Worm (Caenorhabditis elegans) whole organism, L2 larva: ENCODE results near the gene sri-46.

Experiments used
- C34F6.9 ChIP-seq: fragments of 150-350 bp; optimal IDR thresholded peaks from 2 replicates; lab custom pipeline; 2014; ENCODE audit warnings: missing biosample characterization, missing genetic modification characterization
- F13H6.1 ChIP-seq: sonication (generic microtip); optimal IDR thresholded peaks from 2 replicates; lab custom pipeline; 2016; ENCODE audit warnings: missing genetic modification characterization, missing compliant biosample characterization
- R02D3.7 ChIP-seq: fragments of 150-350 bp; optimal IDR thresholded peaks from 2 replicates; lab custom pipeline; 2014; ENCODE audit warnings: missing biosample characterization, missing genetic modification characterization
- Y55F3AM.14 ChIP-seq: fragments of 200-800 bp; sonication (Bioruptor generic); optimal IDR thresholded peaks from 2 replicates; lab custom pipeline; 2018; ENCODE audit warnings: mild to moderate bottlenecking, missing genetic modification characterization, missing compliant biosample characterization
- alr-1 ChIP-seq: fragments of 150-350 bp; optimal IDR thresholded peaks from 2 replicates; lab custom pipeline; 2014; ENCODE audit warnings: missing biosample characterization, missing genetic modification characterization
- ama-1 ChIP-seq: fragments of 150-350 bp; optimal IDR thresholded peaks from 2 replicates; lab custom pipeline; 2018; ENCODE audit warnings: inconsistent platforms
- blmp-1 ChIP-seq: sonication (generic microtip); optimal IDR thresholded peaks from 2 replicates; lab custom pipeline; 2017; ENCODE audit warnings: missing genetic modification characterization, mild to moderate bottlenecking, missing compliant biosample characterization, antibody characterized with exemption, moderate library complexity; ENCODE audit not compliant: insufficient read depth
- ceh-16 ChIP-seq: fragments of 150-350 bp; optimal IDR thresholded peaks from 2 replicates; lab custom pipeline; 2014; ENCODE audit warnings: missing biosample characterization, missing genetic modification characterization
- crh-2 ChIP-seq: sonication (generic microtip); optimal IDR thresholded peaks from 2 replicates; lab custom pipeline; 2017; ENCODE audit warnings: missing biosample characterization, missing genetic modification characterization
- dmd-4 ChIP-seq: sonication (generic microtip); optimal IDR thresholded peaks from 2 replicates; lab custom pipeline; 2017; ENCODE audit warnings: missing biosample characterization, missing genetic modification characterization
- egl-27 ChIP-seq: sonication (generic microtip); optimal IDR thresholded peaks from 3 replicates; lab custom pipeline; 2017; ENCODE audit warnings: missing biosample characterization, missing genetic modification reagents, missing genetic modification characterization
- elt-3 ChIP-seq: sonication (generic microtip); optimal IDR thresholded peaks from 2 replicates; lab custom pipeline; 2017; ENCODE audit warnings: missing biosample characterization, missing genetic modification characterization
- fos-1 ChIP-seq: fragments of 150-350 bp; optimal IDR thresholded peaks from 2 replicates; lab custom pipeline; 2014; ENCODE audit warnings: missing biosample characterization, missing genetic modification characterization
- gmeb-1 ChIP-seq: fragments of 150-350 bp; optimal IDR thresholded peaks from 2 replicates; lab custom pipeline; 2014; ENCODE audit warnings: missing biosample characterization, missing genetic modification characterization
- lin-11 ChIP-seq: fragments of 150-350 bp; sonication (generic microtip); optimal IDR thresholded peaks from 2 replicates; lab custom pipeline; 2014; ENCODE audit warnings: missing biosample characterization, missing genetic modification characterization, inconsistent platforms, mixed read lengths
- lin-13 ChIP-seq: fragments of 150-350 bp; optimal IDR thresholded peaks from 2 replicates; lab custom pipeline; 2014; ENCODE audit warnings: missing biosample characterization, missing genetic modification reagents, missing genetic modification characterization
- lin-39 ChIP-seq: fragments of 150-350 bp; optimal IDR thresholded peaks from 2 replicates; lab custom pipeline; 2014; ENCODE audit warnings: missing biosample characterization, missing genetic modification reagents, missing genetic modification characterization
- mab-5 ChIP-seq: fragments of 150-350 bp; optimal IDR thresholded peaks from 2 replicates; lab custom pipeline; 2014; ENCODE audit warnings: missing biosample characterization, missing genetic modification characterization
- nhr-10 ChIP-seq: sonication (generic microtip); optimal IDR thresholded peaks from 2 replicates; lab custom pipeline; 2017; ENCODE audit warnings: missing biosample characterization, missing genetic modification characterization
- nhr-129 ChIP-seq: fragments of 150-350 bp; optimal IDR thresholded peaks from 2 replicates; lab custom pipeline; 2014; ENCODE audit warnings: missing biosample characterization, missing genetic modification characterization
- nhr-21 ChIP-seq: fragments of 150-350 bp; optimal IDR thresholded peaks from 2 replicates; lab custom pipeline; 2014; ENCODE audit warnings: missing biosample characterization, missing genetic modification characterization
- nhr-23 ChIP-seq: fragments of 150-350 bp; optimal IDR thresholded peaks from 2 replicates; lab custom pipeline; 2014; ENCODE audit warnings: missing biosample characterization, missing genetic modification reagents, missing genetic modification characterization
- nhr-237 ChIP-seq: fragments of 150-350 bp; optimal IDR thresholded peaks from 2 replicates; lab custom pipeline; 2014; ENCODE audit warnings: missing biosample characterization, missing genetic modification characterization
- nhr-25 ChIP-seq: fragments of 150-350 bp; sonication (generic microtip); optimal IDR thresholded peaks from 3 replicates; lab custom pipeline; 2014; ENCODE audit warnings: missing biosample characterization, missing genetic modification characterization
- nhr-77 ChIP-seq: fragments of 150-350 bp; optimal IDR thresholded peaks from 2 replicates; lab custom pipeline; 2014; ENCODE audit warnings: missing biosample characterization, missing genetic modification characterization
- peb-1 ChIP-seq: fragments of 150-350 bp; optimal IDR thresholded peaks from 2 replicates; lab custom pipeline; 2014; ENCODE audit warnings: missing biosample characterization, missing genetic modification characterization
- sem-4 ChIP-seq: fragments of 150-350 bp; optimal IDR thresholded peaks from 2 replicates; lab custom pipeline; 2014; ENCODE audit warnings: missing biosample characterization, missing genetic modification reagents, missing genetic modification characterization
- skn-1 ChIP-seq: sonication (generic microtip); optimal IDR thresholded peaks from 2 replicates; lab custom pipeline; 2017; ENCODE audit warnings: missing biosample characterization, missing genetic modification characterization
- sma-3 ChIP-seq: sonication (generic microtip); optimal IDR thresholded peaks from 2 replicates; lab custom pipeline; 2016; ENCODE audit warnings: missing genetic modification reagents, missing genetic modification characterization, missing compliant biosample characterization
- sma-9 ChIP-seq, 2 experiments: fragments of 150-350 bp in 1 of 2; sonication (generic microtip) in 1 of 2; optimal IDR thresholded peaks; 2 replicates each; lab custom pipeline; 2014 to 2016; ENCODE audit warnings: missing genetic modification characterization in 2 of 2, mild to moderate bottlenecking in 1 of 2, missing biosample characterization in 1 of 2, missing compliant biosample characterization in 1 of 2, missing genetic modification reagents in 1 of 2, moderate library complexity in 1 of 2
- unc-39 ChIP-seq: fragments of 150-350 bp; optimal IDR thresholded peaks from 2 replicates; lab custom pipeline; 2014; ENCODE audit warnings: missing biosample characterization, missing genetic modification characterization
- unc-55 ChIP-seq: fragments of 150-350 bp; sonication (generic microtip); optimal IDR thresholded peaks from 3 replicates; lab custom pipeline; 2014; ENCODE audit warnings: missing biosample characterization, missing genetic modification reagents, missing genetic modification characterization
- unc-62 ChIP-seq: fragments of 150-350 bp; optimal IDR thresholded peaks from 2 replicates; lab custom pipeline; 2014; ENCODE audit warnings: missing biosample characterization, missing genetic modification reagents, missing genetic modification characterization
- ztf-11 ChIP-seq: sonication (generic microtip); optimal IDR thresholded peaks from 2 replicates; lab custom pipeline; 2017; ENCODE audit warnings: missing biosample characterization, missing genetic modification characterization
- ztf-4 ChIP-seq: fragments of 150-350 bp; optimal IDR thresholded peaks from 2 replicates; lab custom pipeline; 2014; ENCODE audit warnings: missing biosample characterization, missing genetic modification characterization

sri-46 gene

DNA sequence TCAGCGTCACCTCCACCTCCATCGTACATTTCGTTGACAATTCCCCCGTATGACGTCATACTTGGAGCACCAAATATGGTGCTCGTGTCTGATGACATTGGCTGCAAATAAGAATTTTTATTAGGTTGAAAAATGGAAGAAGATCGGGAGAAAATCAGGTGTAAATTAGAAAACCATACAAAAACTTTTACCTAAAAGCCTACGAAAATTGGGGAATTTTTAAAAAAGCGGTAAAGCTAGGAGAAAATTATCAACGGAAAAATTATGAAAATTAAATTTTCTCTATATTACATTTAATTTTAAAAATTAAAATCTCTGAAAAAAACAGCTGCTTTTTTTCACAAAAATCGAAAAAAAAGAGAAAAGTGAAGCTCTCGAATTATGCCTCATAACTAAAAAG is 46.5 kb downstream of the sri-46 start, which contains the start of gene T04B8.5:
Gene T04B8.5, minus strand, starts transcription at position 101 of the 400 bp plus-strand sequence.
- no peak for TF ChIP-seq sma-9 (GFP tag; optimal IDR thresholded peaks at IDR 0.05; lab: Kevin White, UChicago)
- no peak for TF ChIP-seq sma-9 (tag; optimal IDR thresholded peaks at IDR 0.05; lab: Kevin White, UChicago)
- no peak for TF ChIP-seq nhr-23 (tag; lab: Kevin White, UChicago)
- TF ChIP-seq dmd-4 (tag; lab: Kevin White, UChicago): no peak
- TF ChIP-seq unc-62 (GFP tag; lab: Kevin White, UChicago): no peak
- no peak for TF ChIP-seq fos-1 (tag; lab: Kevin White, UChicago)
- no peak for TF ChIP-seq nhr-10
- no peak for TF ChIP-seq lin-11 (tag; lab: Kevin White, UChicago)
- no peak for TF ChIP-seq ceh-16 (tag; lab: Kevin White, UChicago)
- TF ChIP-seq nhr-129 (tag; lab: Kevin White, UChicago): no peak
- no peak for TF ChIP-seq lin-39 (tag; lab: Kevin White, UChicago)
- no peak for TF ChIP-seq ztf-11 (tag; lab: Kevin White, UChicago)
- no peak for TF ChIP-seq nhr-237 (tag; lab: Kevin White, UChicago)
- TF ChIP-seq lin-13 (GFP tag; lab: Kevin White, UChicago): no peak
- TF ChIP-seq ztf-4 (tag; lab: Kevin White, UChicago): no peak
- TF ChIP-seq unc-55 (GFP tag; lab: Kevin White, UChicago): no peak
- no peak for TF ChIP-seq nhr-21 (tag; lab: Kevin White, UChicago)

DNA sequence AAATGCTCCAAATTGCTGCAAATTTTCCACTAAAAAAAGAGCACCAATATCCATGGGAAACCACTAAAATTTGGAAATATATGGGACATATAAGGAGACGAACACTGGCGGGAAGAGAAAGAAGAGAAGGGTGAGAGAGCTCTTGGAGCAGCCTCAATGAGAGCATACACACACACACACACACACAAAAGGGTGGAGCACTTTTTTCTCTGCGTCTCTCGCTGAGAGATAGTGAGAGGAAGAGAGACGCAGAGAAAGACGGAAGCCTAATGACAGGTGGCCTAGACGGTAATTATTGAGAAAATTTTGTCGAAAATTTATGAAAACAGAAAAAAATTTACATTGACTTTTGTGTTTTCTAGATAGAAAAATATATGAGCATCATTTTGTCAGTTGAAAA is 48.4 kb downstream of the sri-46 start:
- TF ChIP-seq fos-1 (tag; lab: Kevin White, UChicago): peak; percentile 61
- TF ChIP-seq skn-1: no peak
- no peak for TF ChIP-seq blmp-1 (tag; lab: Kevin White, UChicago)
- TF ChIP-seq F13H6.1 (tag; lab: Kevin White, UChicago): peak; percentile 29
- TF ChIP-seq lin-13 (GFP tag; lab: Kevin White, UChicago): peak; percentile 33
- TF ChIP-seq sma-9 (GFP tag; optimal IDR thresholded peaks at IDR 0.05; lab: Kevin White, UChicago): peak; percentile 19
- TF ChIP-seq sma-9 (tag; optimal IDR thresholded peaks at IDR 0.05; lab: Kevin White, UChicago): no peak
- TF ChIP-seq unc-62 (GFP tag; lab: Kevin White, UChicago): no peak
- TF ChIP-seq mab-5 (tag; lab: Kevin White, UChicago): peak; percentile 4
- peak; percentile 43 for TF ChIP-seq C34F6.9
- peak; percentile 35 for TF ChIP-seq nhr-129 (tag; lab: Kevin White, UChicago)
- TF ChIP-seq unc-55 (GFP tag; lab: Kevin White, UChicago): peak; percentile 59

DNA sequence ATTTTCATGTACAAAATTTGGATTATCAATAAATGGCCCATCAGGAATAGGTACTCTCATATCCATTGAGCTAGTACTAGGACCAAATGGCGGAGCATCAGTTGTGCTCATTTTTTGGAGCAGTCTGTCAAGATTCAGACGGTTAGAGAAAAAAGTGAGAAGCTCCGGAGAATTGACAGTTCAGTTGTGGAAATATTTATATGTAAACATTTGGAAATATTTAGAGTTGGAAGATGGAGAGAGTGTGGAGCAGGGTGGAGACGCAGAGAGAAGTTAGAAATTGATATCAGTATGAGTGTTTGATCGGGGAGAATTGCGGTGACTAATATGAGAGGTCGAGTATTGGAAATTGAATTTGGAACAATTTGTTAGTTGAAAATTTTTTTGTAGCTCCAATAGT is 49.8 kb downstream of the sri-46 start:
- TF ChIP-seq ama-1 (lab: Kevin White, UChicago) (no peak), lin-39 (tag; lab: Kevin White, UChicago) (no peak), gmeb-1 (tag; lab: Kevin White, UChicago) (peak; percentile 41), nhr-10 (no peak), ztf-11 (tag; lab: Kevin White, UChicago) (no peak), R02D3.7 (tag; lab: Kevin White, UChicago) (no peak), lin-11 (tag; lab: Kevin White, UChicago) (no peak), elt-3 (tag; lab: Kevin White, UChicago) (no peak), Y55F3AM.14 (GFP tag; lab: Kevin White, UChicago) (no peak), peb-1 (no peak), sma-9 (GFP tag; optimal IDR thresholded peaks at IDR 0.05; lab: Kevin White, UChicago) (no peak), sma-9 (tag; optimal IDR thresholded peaks at IDR 0.05; lab: Kevin White, UChicago) (no peak), crh-2 (tag; lab: Kevin White, UChicago) (peak; percentile 14), C34F6.9 (no peak), nhr-23 (tag; lab: Kevin White, UChicago) (no peak), egl-27 (tag; lab: Kevin White, UChicago) (no peak), ceh-16 (tag; lab: Kevin White, UChicago) (no peak), F13H6.1 (tag; lab: Kevin White, UChicago) (no peak), mab-5 (tag; lab: Kevin White, UChicago) (no peak), fos-1 (tag; lab: Kevin White, UChicago) (peak; percentile 96), ztf-4 (tag; lab: Kevin White, UChicago) (no peak), alr-1 (tag; lab: Kevin White, UChicago) (no peak), sem-4 (tag; lab: Kevin White, UChicago) (no peak), sma-3 (GFP tag; lab: Kevin White, UChicago) (no peak), nhr-25 (tag; lab: Kevin White, UChicago) (no peak), nhr-77 (tag; lab: Kevin White, UChicago) (no peak), unc-55 (GFP tag; lab: Kevin White, UChicago) (no peak), unc-39 (tag; lab: Kevin White, UChicago) (no peak)
